Fruit fly (Drosophila melanogaster) whole organism: ENCODE data around the gene CG5515.

Experiments
- pan ChIP-seq: fragments of >200 bp; optimal IDR thresholded peaks from 2 replicates; lab custom pipeline; 2017
- psq ChIP-seq: fragments of >200 bp; optimal IDR thresholded peaks from 2 replicates; lab custom pipeline; 2017
- usp ChIP-seq: fragments of >200 bp; optimal IDR thresholded peaks from 2 replicates; lab custom pipeline; 2017; ENCODE audit warnings: missing biosample characterization, missing genetic modification characterization, mixed read lengths

DNA sequence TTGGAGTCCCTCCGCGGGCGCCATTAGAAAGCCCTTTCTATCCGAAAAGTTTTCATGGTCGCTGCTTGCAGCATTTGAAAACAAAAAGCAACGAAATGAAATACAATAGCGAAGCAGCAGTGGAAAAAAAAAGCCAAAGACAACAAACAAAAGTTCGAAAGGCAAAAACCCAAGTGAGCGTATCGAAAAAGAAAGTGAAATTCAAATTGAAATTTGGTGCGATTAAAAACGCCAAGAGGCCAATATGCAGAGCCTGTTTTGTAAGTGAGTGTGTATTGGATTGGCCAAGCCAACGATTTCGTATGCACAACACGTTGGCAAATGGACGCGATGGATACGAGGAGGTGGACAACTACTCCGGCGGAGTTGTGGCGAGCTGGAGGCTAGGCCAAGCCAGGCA, 14.0 kb upstream of the CG5515 start:
- TF ChIP-seq pan (no peak), usp (GFP tag; lab: Kevin White, UChicago) (no peak), psq (no peak)
